Worm (Caenorhabditis elegans) whole organism, L3 larva: ENCODE data around the gene mapk-15.

Source experiments
- R02D3.7 ChIP-seq: fragments of 150-350 bp; optimal IDR thresholded peaks from 2 replicates; lab custom pipeline; 2014; ENCODE audit warnings: missing biosample characterization, missing genetic modification characterization
- ZK546.5 ChIP-seq: sonication (generic microtip); optimal IDR thresholded peaks from 2 replicates; lab custom pipeline; 2017; ENCODE audit warnings: missing biosample characterization, missing genetic modification characterization
- aly-2 ChIP-seq: fragments of 150-350 bp; optimal IDR thresholded peaks from 2 replicates; lab custom pipeline; 2014; ENCODE audit warnings: missing biosample characterization, missing genetic modification characterization
- ceh-16 ChIP-seq: sonication (generic microtip); optimal IDR thresholded peaks from 2 replicates; lab custom pipeline; 2017; ENCODE audit warnings: missing biosample characterization, missing genetic modification characterization
- ceh-28 ChIP-seq: fragments of 150-350 bp; optimal IDR thresholded peaks from 2 replicates; lab custom pipeline; 2014; ENCODE audit warnings: missing biosample characterization, missing genetic modification reagents, missing genetic modification characterization
- elt-3 ChIP-seq, 3 experiments: fragments of 150-350 bp in 1 of 3; sonication (generic microtip) in 2 of 3; optimal IDR thresholded peaks; 2 replicates in 2 of 3; 4 replicates in 1 of 3; lab custom pipeline; 2014 to 2017; ENCODE audit warnings: missing biosample characterization in 3 of 3, missing genetic modification characterization in 3 of 3
- fos-1 ChIP-seq: fragments of 150-350 bp; optimal IDR thresholded peaks from 2 replicates; lab custom pipeline; 2014; ENCODE audit warnings: missing biosample characterization, missing genetic modification characterization
- mdl-1 ChIP-seq: fragments of 150-350 bp; optimal IDR thresholded peaks from 2 replicates; lab custom pipeline; 2014; ENCODE audit warnings: missing biosample characterization, missing genetic modification characterization
- nfya-1 ChIP-seq: sonication (generic microtip); optimal IDR thresholded peaks from 2 replicates; lab custom pipeline; 2017; ENCODE audit warnings: missing genetic modification characterization, mild to moderate bottlenecking, missing compliant biosample characterization, antibody characterized with exemption, moderate library complexity; ENCODE audit not compliant: insufficient read depth
- nhr-11 ChIP-seq: fragments of 150-350 bp; optimal IDR thresholded peaks from 2 replicates; lab custom pipeline; 2014; ENCODE audit warnings: missing biosample characterization, missing genetic modification characterization
- nhr-23 ChIP-seq: fragments of 150-350 bp; optimal IDR thresholded peaks from 2 replicates; lab custom pipeline; 2014; ENCODE audit warnings: missing biosample characterization, missing genetic modification reagents, missing genetic modification characterization
- nhr-77 ChIP-seq: fragments of 150-350 bp; optimal IDR thresholded peaks from 2 replicates; lab custom pipeline; 2014; ENCODE audit warnings: missing biosample characterization, missing genetic modification characterization
- skn-1 ChIP-seq: fragments of 150-350 bp; optimal IDR thresholded peaks from 2 replicates; lab custom pipeline; 2014; ENCODE audit warnings: missing biosample characterization, missing genetic modification characterization
- ztf-11 ChIP-seq: fragments of 150-350 bp; optimal IDR thresholded peaks from 2 replicates; lab custom pipeline; 2014; ENCODE audit warnings: missing biosample characterization, missing genetic modification characterization

- TF ChIP-seq aly-2 (tag; lab: Kevin White, UChicago) = no peak
- no peak for TF ChIP-seq fos-1 (tag; lab: Kevin White, UChicago)
- TF ChIP-seq nhr-23 (tag; lab: Kevin White, UChicago) = no peak
- TF ChIP-seq elt-3 (tag; optimal IDR thresholded peaks at IDR 0.05; lab: Kevin White, UChicago) = no peak
- no peak for TF ChIP-seq ceh-16
- no peak for TF ChIP-seq ztf-11 (tag; lab: Kevin White, UChicago)
- no peak for TF ChIP-seq ZK546.5 (tag; lab: Kevin White, UChicago)
- TF ChIP-seq mdl-1 (tag; lab: Kevin White, UChicago) = no peak
- no peak for TF ChIP-seq nhr-11
- TF ChIP-seq ceh-28 (tag; lab: Kevin White, UChicago) = no peak
- TF ChIP-seq nhr-77 (tag; lab: Kevin White, UChicago) = no peak
- no peak for TF ChIP-seq nfya-1
- TF ChIP-seq skn-1 = no peak
- no peak for TF ChIP-seq R02D3.7 (tag; lab: Kevin White, UChicago)
Observed at ce11 chrIII:6102762-6103161, 35.1 kb downstream of the mapk-15 start, which contains the start of gene C05D10.4.
